Worm (Caenorhabditis elegans) whole organism, L1 larva: ENCODE results near the gene str-255.

ENCODE experiments used
- ceh-82 ChIP-seq, 3 experiments: fragments of 150-350 bp in 1 of 3; sonication (generic microtip) in 2 of 3; optimal IDR thresholded peaks; 2 replicates each; lab custom pipeline; 2014 to 2017; ENCODE audit warnings: missing biosample characterization in 3 of 3, missing genetic modification characterization in 3 of 3
- lin-15B ChIP-seq: fragments of 150-350 bp; sonication (generic microtip); optimal IDR thresholded peaks from 3 replicates; lab custom pipeline; 2014; ENCODE audit warnings: missing biosample characterization, missing genetic modification characterization
- nhr-76 ChIP-seq: sonication (generic microtip); optimal IDR thresholded peaks from 2 replicates; lab custom pipeline; 2017; ENCODE audit warnings: missing biosample characterization, missing genetic modification characterization
- nhr-90 ChIP-seq: sonication (generic microtip); optimal IDR thresholded peaks from 2 replicates; lab custom pipeline; 2016; ENCODE audit warnings: mild to moderate bottlenecking, missing genetic modification characterization, missing compliant biosample characterization; ENCODE audit not compliant: poor library complexity
- pax-3 ChIP-seq: fragments of 200-800 bp; sonication (Bioruptor generic); optimal IDR thresholded peaks from 2 replicates; lab custom pipeline; 2018; ENCODE audit warnings: mild to moderate bottlenecking, missing genetic modification characterization, moderate library complexity, missing compliant biosample characterization

ce11 chrV:2166679-2167078 is 3.0 kb upstream of the str-255 start, which contains the start of gene srbc-19:
- TF ChIP-seq pax-3 (tag; lab: Kevin White, UChicago) (no peak), nhr-76 (tag; lab: Kevin White, UChicago) (no peak), nhr-90 (tag; lab: Kevin White, UChicago) (no peak), lin-15B (tag; lab: Kevin White, UChicago) (no peak), ceh-82 (tag; optimal IDR thresholded peaks at IDR 0.05; lab: Kevin White, UChicago) (no peak)
